Comparison of ENCODE assay signal across 1 fruit fly cellular context in the genomic region with DNA sequence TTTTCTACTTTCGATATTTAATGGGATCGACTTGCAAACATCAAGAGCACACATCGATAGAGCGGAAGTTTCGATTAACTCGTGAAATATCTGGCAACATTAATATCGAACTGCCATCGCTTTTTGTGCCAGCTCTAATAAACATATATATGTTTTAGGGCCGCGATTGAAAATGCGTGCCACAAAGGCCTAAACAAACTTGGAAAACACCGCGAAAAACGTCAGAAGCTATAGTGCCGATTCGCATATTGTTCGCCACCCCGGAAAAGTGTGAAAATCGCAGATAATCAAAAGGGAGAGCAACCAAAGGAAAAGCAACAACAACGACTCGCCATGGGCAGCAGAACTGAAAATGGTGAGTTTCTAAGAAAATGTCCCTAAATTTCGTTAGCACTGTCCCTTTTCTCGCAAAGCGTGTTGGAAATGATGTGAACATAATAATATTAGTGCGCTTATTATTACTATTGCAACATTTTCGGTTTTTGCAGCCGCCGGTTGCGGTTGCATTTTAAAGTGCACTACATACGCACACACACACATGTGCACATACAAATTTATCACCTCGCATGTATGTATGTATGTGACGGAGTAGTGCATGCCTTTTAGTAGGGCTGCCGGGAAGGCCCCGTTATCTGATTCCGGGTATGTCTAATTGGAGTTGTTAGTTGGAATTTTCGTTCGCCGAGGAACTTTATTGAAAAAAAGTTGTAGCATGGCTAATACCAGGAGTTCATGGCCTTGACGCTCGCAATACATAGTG.
TF ChIP-seq lines count a peak whose summit lies in the region.

TSS of gene enc (plus strand) at position 114 of the 760 bp plus-strand sequence.

TF ChIP-seq in whole organism, embryonic, 481 proteins besides CTCF, POLR2A, EP300 and RAD21 (continued from another document and continues in another):
- 0 out of 3 replicates have a peak, but pooled peaks have one; percentile 14 for TF ChIP-seq CG2199 (GFP tag; IDR thresholded peaks at IDR 0.05; lab: Robert Waterston, UW)
- no peak for TF ChIP-seq CG10366 (GFP tag; IDR thresholded peaks at IDR 0.05; lab: Robert Waterston, UW)
- TF ChIP-seq Hmr (GFP tag; optimal IDR thresholded peaks at IDR 0.05; lab: Kevin White, UChicago), result no peak
- TF ChIP-seq CG2889 (GFP tag; IDR thresholded peaks at IDR 0.05; lab: Robert Waterston, UW), result no peak
- TF ChIP-seq E2f1 (GFP tag; IDR thresholded peaks at IDR 0.05; lab: Robert Waterston, UW), result no peak
- TF ChIP-seq CG33557 (GFP tag; optimal IDR thresholded peaks at IDR 0.05; lab: Kevin White, UChicago), result no peak
- no peak for TF ChIP-seq crol (GFP tag; IDR thresholded peaks at IDR 0.05; lab: Robert Waterston, UW)
- TF ChIP-seq otp (GFP tag; IDR thresholded peaks at IDR 0.05; lab: Robert Waterston, UW), result no peak
- TF ChIP-seq dan (GFP tag; IDR thresholded peaks at IDR 0.05; lab: Robert Waterston, UW), result no peak
- no peak for TF ChIP-seq CG1602 (GFP tag; optimal IDR thresholded peaks at IDR 0.05; lab: Kevin White, UChicago)
- TF ChIP-seq CG10267 (tag; optimal IDR thresholded peaks at IDR 0.05; lab: Kevin White, UChicago), result peak; percentile 39
- peak; percentile 34 for TF ChIP-seq CG12391 (tag; optimal IDR thresholded peaks at IDR 0.05; lab: Kevin White, UChicago)
- TF ChIP-seq CG34224 (GFP tag; IDR thresholded peaks at IDR 0.05; lab: Robert Waterston, UW; ENCODE audit: partially characterized antibody), result peak; percentile 97
- TF ChIP-seq Mes4 (GFP tag; optimal IDR thresholded peaks at IDR 0.05; lab: Kevin White, UChicago), result no peak
- no peak for TF ChIP-seq CG13296 (GFP tag; optimal IDR thresholded peaks at IDR 0.05; lab: Kevin White, UChicago)
- TF ChIP-seq CG17568 (GFP tag; optimal IDR thresholded peaks at IDR 0.05; lab: Kevin White, UChicago), result no peak
- peak; percentile 9 for TF ChIP-seq corto (GFP tag; optimal IDR thresholded peaks at IDR 0.05; lab: Kevin White, UChicago)
- no peak for TF ChIP-seq CG7271 (tag; optimal IDR thresholded peaks at IDR 0.05; lab: Kevin White, UChicago)
- TF ChIP-seq CG4328 (GFP tag; optimal IDR thresholded peaks at IDR 0.05; lab: Kevin White, UChicago), result no peak
- no peak for TF ChIP-seq Bdp1 (GFP tag; optimal IDR thresholded peaks at IDR 0.05; lab: Kevin White, UChicago)
- no peak for TF ChIP-seq Oaz (GFP tag; IDR thresholded peaks at IDR 0.05; lab: Robert Waterston, UW)
- no peak for TF ChIP-seq Rx (GFP tag; IDR thresholded peaks at IDR 0.05; lab: Robert Waterston, UW)
- no peak for TF ChIP-seq bowl (GFP tag; IDR thresholded peaks at IDR 0.05; lab: Robert Waterston, UW)
- TF ChIP-seq Nf-YA (GFP tag; IDR thresholded peaks at IDR 0.05; lab: Robert Waterston, UW), result no peak
- TF ChIP-seq C15 (GFP tag; IDR thresholded peaks at IDR 0.05; lab: Robert Waterston, UW), result no peak
- no peak for TF ChIP-seq Xbp1 (GFP tag; optimal IDR thresholded peaks at IDR 0.05; lab: Kevin White, UChicago)
- TF ChIP-seq ftz-f1 (GFP tag; optimal IDR thresholded peaks at IDR 0.05; lab: Kevin White, UChicago), result no peak
- no peak for TF ChIP-seq emc (GFP tag; optimal IDR thresholded peaks at IDR 0.05; lab: Kevin White, UChicago)
- TF ChIP-seq Tbp (GFP tag; optimal IDR thresholded peaks at IDR 0.05; lab: Kevin White, UChicago), result no peak
- no peak for TF ChIP-seq CG6254 (GFP tag; optimal IDR thresholded peaks at IDR 0.05; lab: Kevin White, UChicago)
- TF ChIP-seq lola (GFP tag; optimal IDR thresholded peaks at IDR 0.05; lab: Kevin White, UChicago), result no peak
- TF ChIP-seq Hand (GFP tag; optimal IDR thresholded peaks at IDR 0.05; lab: Kevin White, UChicago), result no peak
- no peak for TF ChIP-seq CG4854 (GFP tag; optimal IDR thresholded peaks at IDR 0.05; lab: Kevin White, UChicago)
- TF ChIP-seq maf-S (GFP tag; optimal IDR thresholded peaks at IDR 0.05; lab: Kevin White, UChicago), result peak; percentile 8
- TF ChIP-seq HLHmδ (GFP tag; optimal IDR thresholded peaks at IDR 0.05; lab: Kevin White, UChicago), result no peak
- TF ChIP-seq Atf3 (GFP tag; optimal IDR thresholded peaks at IDR 0.05; lab: Kevin White, UChicago), result no peak
- no peak for TF ChIP-seq Sox100B (GFP tag; optimal IDR thresholded peaks at IDR 0.05; lab: Kevin White, UChicago)
- TF ChIP-seq mld (GFP tag; IDR thresholded peaks at IDR 0.05; lab: Robert Waterston, UW; ENCODE audit: partially characterized antibody), result peak; percentile 90
- no peak for TF ChIP-seq CG31441 (GFP tag; IDR thresholded peaks at IDR 0.05; lab: Robert Waterston, UW)
- no peak for TF ChIP-seq gsb-n (tag; optimal IDR thresholded peaks at IDR 0.05; lab: Kevin White, UChicago)
- no peak for TF ChIP-seq PHDP (tag; optimal IDR thresholded peaks at IDR 0.05; lab: Kevin White, UChicago)
- no peak for TF ChIP-seq klu (GFP tag; IDR thresholded peaks at IDR 0.05; lab: Robert Waterston, UW)
- no peak for TF ChIP-seq CG13123 (GFP tag; optimal IDR thresholded peaks at IDR 0.05; lab: Kevin White, UChicago)
- TF ChIP-seq CG11093 (GFP tag; IDR thresholded peaks at IDR 0.05; lab: Robert Waterston, UW), result no peak
- TF ChIP-seq Sry-δ (GFP tag; optimal IDR thresholded peaks at IDR 0.05; lab: Kevin White, UChicago), result peak; percentile 95
- TF ChIP-seq pzg (GFP tag; optimal IDR thresholded peaks at IDR 0.05; lab: Kevin White, UChicago), result peak; percentile 77
- TF ChIP-seq Poxn (GFP tag; IDR thresholded peaks at IDR 0.05; lab: Robert Waterston, UW), result no peak
- TF ChIP-seq CG8765 (GFP tag; IDR thresholded peaks at IDR 0.05; lab: Robert Waterston, UW), result no peak
- no peak for TF ChIP-seq slp2 (GFP tag; optimal IDR thresholded peaks at IDR 0.05; lab: Kevin White, UChicago)
- no peak for TF ChIP-seq en (GFP tag; optimal IDR thresholded peaks at IDR 0.05; lab: Kevin White, UChicago)
- no peak for TF ChIP-seq jumu (GFP tag; optimal IDR thresholded peaks at IDR 0.05; lab: Kevin White, UChicago)
- no peak; the same call in 1 of the 2 replicates for TF ChIP-seq vvl (GFP tag; IDR thresholded peaks at IDR 0.05; lab: Robert Waterston, UW)
- no peak for TF ChIP-seq sob (GFP tag; IDR thresholded peaks at IDR 0.05; lab: Robert Waterston, UW)
- TF ChIP-seq CG31388 (GFP tag; optimal IDR thresholded peaks at IDR 0.05; lab: Kevin White, UChicago), result no peak
- TF ChIP-seq pros (GFP tag; optimal IDR thresholded peaks at IDR 0.05; lab: Kevin White, UChicago), result no peak
- peak; percentile 81 for TF ChIP-seq CG2116 (GFP tag; optimal IDR thresholded peaks at IDR 0.05; lab: Kevin White, UChicago)
- no peak for TF ChIP-seq ATbp (GFP tag; optimal IDR thresholded peaks at IDR 0.05; lab: Kevin White, UChicago)
- peak; percentile 60 for TF ChIP-seq row (GFP tag; IDR thresholded peaks at IDR 0.05; lab: Robert Waterston, UW)
- TF ChIP-seq Meics (GFP tag; optimal IDR thresholded peaks at IDR 0.05; lab: Kevin White, UChicago), result no peak
- peak; percentile 23 for TF ChIP-seq Asciz (GFP tag; optimal IDR thresholded peaks at IDR 0.05; lab: Kevin White, UChicago)
- TF ChIP-seq Doc3 (GFP tag; IDR thresholded peaks at IDR 0.05; lab: Robert Waterston, UW; ENCODE audit: partially characterized antibody), result peak; percentile 90
- no peak for TF ChIP-seq Ravus (GFP tag; IDR thresholded peaks at IDR 0.05; lab: Robert Waterston, UW)
- TF ChIP-seq Ssrp (tag; optimal IDR thresholded peaks at IDR 0.05; lab: Kevin White, UChicago), result no peak
- TF ChIP-seq al (GFP tag; IDR thresholded peaks at IDR 0.05; lab: Robert Waterston, UW), result no peak
- no peak for TF ChIP-seq CG8944 (GFP tag; optimal IDR thresholded peaks at IDR 0.05; lab: Kevin White, UChicago)
- TF ChIP-seq gsb (GFP tag; IDR thresholded peaks at IDR 0.05; lab: Robert Waterston, UW), result no peak
- TF ChIP-seq Dek (tag; optimal IDR thresholded peaks at IDR 0.05; lab: Kevin White, UChicago), result peak; percentile 12
- TF ChIP-seq CG6654 (GFP tag; optimal IDR thresholded peaks at IDR 0.05; lab: Kevin White, UChicago), result no peak
- TF ChIP-seq CG12942 (GFP tag; optimal IDR thresholded peaks at IDR 0.05; lab: Kevin White, UChicago), result no peak
- TF ChIP-seq CG17359 (tag; optimal IDR thresholded peaks at IDR 0.05; lab: Kevin White, UChicago), result no peak
- TF ChIP-seq CG15269 (tag; optimal IDR thresholded peaks at IDR 0.05; lab: Kevin White, UChicago), result no peak
- TF ChIP-seq CG15514 (GFP tag; optimal IDR thresholded peaks at IDR 0.05; lab: Kevin White, UChicago), result peak; percentile 52
- TF ChIP-seq ttk (GFP tag; IDR thresholded peaks at IDR 0.05; lab: Robert Waterston, UW), result no peak
- no peak for TF ChIP-seq toy (GFP tag; IDR thresholded peaks at IDR 0.05; lab: Robert Waterston, UW)
- TF ChIP-seq tin (GFP tag; optimal IDR thresholded peaks at IDR 0.05; lab: Kevin White, UChicago), result no peak
- TF ChIP-seq dimm (GFP tag; IDR thresholded peaks at IDR 0.05; lab: Robert Waterston, UW), result no peak
- peak; percentile 44 for TF ChIP-seq nmo (GFP tag; optimal IDR thresholded peaks at IDR 0.05; lab: Kevin White, UChicago)
- no peak for TF ChIP-seq Adf1 (GFP tag; IDR thresholded peaks at IDR 0.05; lab: Robert Waterston, UW)
- no peak for TF ChIP-seq CG9215 (GFP tag; IDR thresholded peaks at IDR 0.05; lab: Robert Waterston, UW)
- TF ChIP-seq CG30020 (tag; optimal IDR thresholded peaks at IDR 0.05; lab: Kevin White, UChicago), result peak; percentile 47
- TF ChIP-seq fd102C (GFP tag; optimal IDR thresholded peaks at IDR 0.05; lab: Kevin White, UChicago), result no peak
- TF ChIP-seq CG10147 (GFP tag; optimal IDR thresholded peaks at IDR 0.05; lab: Kevin White, UChicago), result peak; percentile 23
- TF ChIP-seq CG14014 (GFP tag; IDR thresholded peaks at IDR 0.05; lab: Robert Waterston, UW), result peak; percentile 18; the same call in 1 of the 2 replicates
- TF ChIP-seq CG5953 (GFP tag; IDR thresholded peaks at IDR 0.05; lab: Robert Waterston, UW), result no peak
- TF ChIP-seq CG17361 (GFP tag; IDR thresholded peaks at IDR 0.05; lab: Robert Waterston, UW), result peak; percentile 40; the same call in 1 of the 3 replicates
- no peak for TF ChIP-seq sisA (GFP tag; IDR thresholded peaks at IDR 0.05; lab: Robert Waterston, UW)
- no peak for TF ChIP-seq pum (GFP tag; optimal IDR thresholded peaks at IDR 0.05; lab: Kevin White, UChicago)
- no peak for TF ChIP-seq CG10543 (GFP tag; optimal IDR thresholded peaks at IDR 0.05; lab: Kevin White, UChicago)
- no peak for TF ChIP-seq CG4424 (GFP tag; optimal IDR thresholded peaks at IDR 0.05; lab: Kevin White, UChicago)
- TF ChIP-seq HLH3B (GFP tag; IDR thresholded peaks at IDR 0.05; lab: Robert Waterston, UW), result no peak
- TF ChIP-seq CG13775 (GFP tag; optimal IDR thresholded peaks at IDR 0.05; lab: Kevin White, UChicago), result no peak
- no peak for TF ChIP-seq tgo (GFP tag; IDR thresholded peaks at IDR 0.05; lab: Robert Waterston, UW)
- peak; percentile 82 for TF ChIP-seq MESR4 (GFP tag; optimal IDR thresholded peaks at IDR 0.05; lab: Kevin White, UChicago)
- TF ChIP-seq CG4617 (GFP tag; optimal IDR thresholded peaks at IDR 0.05; lab: Kevin White, UChicago; ENCODE audit: borderline replicate concordance), result peak; percentile 90
- TF ChIP-seq CG34376 (GFP tag; optimal IDR thresholded peaks at IDR 0.05; lab: Kevin White, UChicago), result no peak
- TF ChIP-seq CG8478 (optimal IDR thresholded peaks at IDR 0.05; lab: Kevin White, UChicago), result no peak
- no peak for TF ChIP-seq CG10979 (tag; optimal IDR thresholded peaks at IDR 0.05; lab: Kevin White, UChicago)
- no peak for TF ChIP-seq slou (GFP tag; optimal IDR thresholded peaks at IDR 0.05; lab: Kevin White, UChicago)
- no peak for TF ChIP-seq luna (GFP tag; optimal IDR thresholded peaks at IDR 0.05; lab: Kevin White, UChicago)
- TF ChIP-seq kay (GFP tag; optimal IDR thresholded peaks at IDR 0.05; lab: Kevin White, UChicago), result no peak
- TF ChIP-seq psq (GFP tag; optimal IDR thresholded peaks at IDR 0.05; lab: Kevin White, UChicago), result no peak
- TF ChIP-seq ap (GFP tag; IDR thresholded peaks at IDR 0.05; lab: Robert Waterston, UW), result no peak
- no peak for TF ChIP-seq dmrt11E (tag; optimal IDR thresholded peaks at IDR 0.05; lab: Kevin White, UChicago)
- TF ChIP-seq ERR (GFP tag; optimal IDR thresholded peaks at IDR 0.05; lab: Kevin White, UChicago), result peak; percentile 21
- TF ChIP-seq CG12155 (GFP tag; optimal IDR thresholded peaks at IDR 0.05; lab: Kevin White, UChicago), result no peak
- TF ChIP-seq CG43689 (GFP tag; IDR thresholded peaks at IDR 0.05; lab: Robert Waterston, UW), result no peak
- TF ChIP-seq repo (GFP tag; optimal IDR thresholded peaks at IDR 0.05; lab: Kevin White, UChicago), result no peak
- TF ChIP-seq vnd (GFP tag; IDR thresholded peaks at IDR 0.05; lab: Robert Waterston, UW; ENCODE audit: partially characterized antibody), result peak; percentile 97
- TF ChIP-seq CG16813 (GFP tag; IDR thresholded peaks at IDR 0.05; lab: Robert Waterston, UW; ENCODE audit: partially characterized antibody), result peak; percentile 95
- no peak for TF ChIP-seq Atf-2 (GFP tag; optimal IDR thresholded peaks at IDR 0.05; lab: Kevin White, UChicago)
- peak; percentile 98 for TF ChIP-seq amos (GFP tag; IDR thresholded peaks at IDR 0.05; lab: Robert Waterston, UW; ENCODE audit: partially characterized antibody)
- TF ChIP-seq CG3847 (GFP tag; IDR thresholded peaks at IDR 0.05; lab: Robert Waterston, UW), result peak; percentile 39; the same call in 1 of the 2 replicates
- no peak for TF ChIP-seq lab (GFP tag; optimal IDR thresholded peaks at IDR 0.05; lab: Kevin White, UChicago)
- peak; percentile 60 for TF ChIP-seq Myb (GFP tag; optimal IDR thresholded peaks at IDR 0.05; lab: Kevin White, UChicago)
- no peak for TF ChIP-seq CG7357 (GFP tag; IDR thresholded peaks at IDR 0.05; lab: Robert Waterston, UW)
- TF ChIP-seq Fer2 (tag; optimal IDR thresholded peaks at IDR 0.05; lab: Kevin White, UChicago), result no peak
- no peak for TF ChIP-seq Side (GFP tag; optimal IDR thresholded peaks at IDR 0.05; lab: Kevin White, UChicago)
- TF ChIP-seq tup (GFP tag; optimal IDR thresholded peaks at IDR 0.05; lab: Kevin White, UChicago), result no peak
- TF ChIP-seq zen (tag; optimal IDR thresholded peaks at IDR 0.05; lab: Kevin White, UChicago), result no peak
- no peak for TF ChIP-seq CG1647 (GFP tag; optimal IDR thresholded peaks at IDR 0.05; lab: Kevin White, UChicago)
- TF ChIP-seq CG11247 (GFP tag; IDR thresholded peaks at IDR 0.05; lab: Robert Waterston, UW), result no peak
- TF ChIP-seq CG30431 (GFP tag; optimal IDR thresholded peaks at IDR 0.05; lab: Kevin White, UChicago), result no peak
- no peak for TF ChIP-seq H15 (GFP tag; IDR thresholded peaks at IDR 0.05; lab: Robert Waterston, UW)
- no peak for TF ChIP-seq CG9876 (GFP tag; optimal IDR thresholded peaks at IDR 0.05; lab: Kevin White, UChicago)
- TF ChIP-seq seq (GFP tag; IDR thresholded peaks at IDR 0.05; lab: Robert Waterston, UW), result no peak
- TF ChIP-seq CG10321 (GFP tag; IDR thresholded peaks at IDR 0.05; lab: Robert Waterston, UW), result no peak
- TF ChIP-seq Ets97D (GFP tag; optimal IDR thresholded peaks at IDR 0.05; lab: Kevin White, UChicago), result peak; percentile 78
- TF ChIP-seq ase (GFP tag; IDR thresholded peaks at IDR 0.05; lab: Robert Waterston, UW), result no peak
- no peak for TF ChIP-seq CG10959 (GFP tag; IDR thresholded peaks at IDR 0.05; lab: Robert Waterston, UW)
